Fruit fly (Drosophila melanogaster) whole organism, wandering third instar larva: Measurements from ENCODE around the gene CG43954.
A peak's percentile ranks its signal among the peaks of the same experiment; 100 is the strongest.

ENCODE experiments used
- CG9705 ChIP-seq: fragments of 200-800 bp; sonication (Bioruptor generic); optimal IDR thresholded peaks from 2 replicates; lab custom pipeline; 2018; ENCODE audit warnings: missing biosample characterization, mild to moderate bottlenecking, missing genetic modification characterization
- HLH106 ChIP-seq: fragments of 200-800 bp; optimal IDR thresholded peaks from 3 replicates; lab custom pipeline; 2019; ENCODE audit warnings: missing biosample characterization, mild to moderate bottlenecking, missing genetic modification characterization, moderate library complexity
- Hr78 ChIP-seq: fragments of >200 bp; optimal IDR thresholded peaks from 2 replicates; lab custom pipeline; 2017; ENCODE audit warnings: missing biosample characterization, missing genetic modification characterization
- Myc ChIP-seq: fragments of >200 bp; optimal IDR thresholded peaks from 2 replicates; lab custom pipeline; 2017
- br ChIP-seq: fragments of 200-800 bp; sonication (Bioruptor generic); optimal IDR thresholded peaks from 2 replicates; lab custom pipeline; 2016; ENCODE audit warnings: missing biosample characterization, missing genetic modification characterization
- dmrt93B ChIP-seq: fragments of 200-800 bp; sonication (Bioruptor generic); optimal IDR thresholded peaks from 2 replicates; lab custom pipeline; 2018; ENCODE audit warnings: missing biosample characterization, mild to moderate bottlenecking, missing genetic modification characterization
- usp ChIP-seq: fragments of >200 bp; optimal IDR thresholded peaks from 2 replicates; lab custom pipeline; 2017; ENCODE audit warnings: missing biosample characterization, missing genetic modification characterization

DNA sequence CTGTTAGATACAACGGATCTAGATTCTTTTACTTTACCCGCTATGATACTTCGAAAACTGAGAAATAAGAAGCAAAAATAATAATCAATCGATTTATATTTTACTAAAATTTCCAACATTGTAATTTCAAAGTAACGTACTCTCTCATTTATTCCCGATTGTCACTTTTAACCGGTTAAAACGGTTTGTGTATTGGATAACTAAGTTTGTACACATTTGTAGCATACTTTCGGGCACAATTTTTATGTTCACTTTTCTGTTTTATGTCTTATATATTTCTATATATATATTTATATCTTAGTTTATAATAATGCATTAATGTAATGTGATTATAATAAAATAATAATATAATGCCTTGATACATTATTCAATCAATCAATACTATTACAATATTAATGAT, 30.2 kb upstream of the CG43954 start:
- TF ChIP-seq dmrt93B (GFP tag; lab: Kevin White, UChicago) (no peak), Myc (lab: Kevin White, UChicago) (peak; percentile 57), br (GFP tag; lab: Kevin White, UChicago) (no peak), usp (GFP tag; lab: Kevin White, UChicago) (no peak), CG9705 (GFP tag; lab: Kevin White, UChicago) (no peak), Hr78 (GFP tag; lab: Kevin White, UChicago) (no peak), HLH106 (tag; lab: Kevin White, UChicago) (no peak)
